Worm (Caenorhabditis elegans): ENCODE measurements around the gene F32G8.3.

DNA sequence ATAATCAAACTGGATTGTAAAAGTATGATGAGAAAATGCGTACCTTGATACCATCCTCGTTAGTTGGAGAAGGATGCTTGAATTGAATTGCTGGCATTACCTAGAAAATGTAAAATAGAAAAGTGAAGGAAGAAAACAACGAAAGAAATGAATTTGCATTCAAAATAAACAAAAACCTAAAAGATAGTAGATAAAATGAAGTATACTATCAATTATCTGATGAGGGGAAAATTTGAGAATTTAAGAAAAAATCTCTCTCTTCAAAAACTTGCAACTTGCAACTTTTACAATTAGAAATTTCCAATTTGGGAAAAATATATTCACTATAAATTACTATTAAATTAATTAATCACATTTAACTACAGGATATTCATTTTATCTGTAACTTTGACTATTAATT is 39.7 kb upstream of the F32G8.3 start, which contains the start of gene T21C9.11:
- TF ChIP-seq Y79H2A.3 (GFP tag; conservative IDR thresholded peaks at IDR 0.05) (no peak), dpl-1 (GFP tag; optimal IDR thresholded peaks at IDR 0.05) (no peak), ceh-40 (GFP tag; IDR thresholded peaks at IDR 0.05) (no peak), dox-1 (GFP tag; IDR thresholded peaks at IDR 0.05) (no peak), athp-1 (tag; optimal IDR thresholded peaks at IDR 0.05) (no peak), F55B11.4 (tag; optimal IDR thresholded peaks at IDR 0.05; ENCODE audit: borderline replicate concordance, insufficient read depth) (no peak), gei-17 (GFP tag; optimal IDR thresholded peaks at IDR 0.05) (no peak), ztf-6 (GFP tag; IDR thresholded peaks at IDR 0.05) (no peak), pbrm-1 (GFP tag; IDR thresholded peaks at IDR 0.05) (no peak)
